Fruit fly (Drosophila melanogaster) whole organism, embryonic: ENCODE results near the gene CG4960.

Source experiments
- Aef1 ChIP-seq: fragments of 200-800 bp; sonication (Bioruptor generic); IDR thresholded peaks from 3 replicates; pipeline ENCODE4 v1.3.6; 2022; ENCODE audit warnings: missing biosample characterization, missing genetic modification characterization
- B-H1 ChIP-seq: fragments of 200-800 bp; sonication (Bioruptor generic); IDR thresholded peaks from 3 replicates; pipeline ENCODE4 v1.3.6; 2022; ENCODE audit warnings: missing biosample characterization, missing genetic modification characterization
- CG13287 ChIP-seq: fragments of 200-800 bp; sonication (Bioruptor generic); IDR thresholded peaks from 2 replicates; pipeline ENCODE4 v1.3.6; 2022; ENCODE audit warnings: missing biosample characterization, missing genetic modification characterization; ENCODE audit not compliant: partially characterized antibody
- CG15269 ChIP-seq: fragments of 200-800 bp; sonication (Bioruptor generic); optimal IDR thresholded peaks from 2 replicates; lab custom pipeline; 2018; ENCODE audit warnings: missing biosample characterization, mild to moderate bottlenecking, missing genetic modification characterization, moderate library complexity
- CG15601 ChIP-seq: fragments of 200-800 bp; sonication (Bioruptor generic); optimal IDR thresholded peaks from 3 replicates; lab custom pipeline; 2019; ENCODE audit warnings: missing biosample characterization, mild to moderate bottlenecking, missing genetic modification characterization, moderate library complexity
- CG17568 ChIP-seq: fragments of 200-800 bp; sonication (Bioruptor generic); optimal IDR thresholded peaks from 2 replicates; lab custom pipeline; 2018; ENCODE audit warnings: missing biosample characterization, mild to moderate bottlenecking, missing genetic modification characterization, moderate library complexity
- CG18476 ChIP-seq: fragments of 200-800 bp; sonication (Bioruptor generic); optimal IDR thresholded peaks from 2 replicates; lab custom pipeline; 2016; ENCODE audit warnings: missing biosample characterization, mild to moderate bottlenecking, missing genetic modification characterization
- CG18619 ChIP-seq: fragments of 200-800 bp; sonication (Bioruptor generic); optimal IDR thresholded peaks from 3 replicates; lab custom pipeline; 2017; ENCODE audit warnings: missing biosample characterization, mild to moderate bottlenecking, missing genetic modification characterization
- CG2199 ChIP-seq: fragments of 200-800 bp; sonication (Bioruptor generic); IDR thresholded peaks from 3 replicates; pipeline ENCODE4 v1.3.6; 2022; ENCODE audit warnings: missing biosample characterization, missing genetic modification characterization
- CG30020 ChIP-seq: fragments of 200-800 bp; optimal IDR thresholded peaks from 2 replicates; lab custom pipeline; 2019; ENCODE audit warnings: missing biosample characterization, mild to moderate bottlenecking, missing genetic modification characterization, moderate library complexity
- CG31224 ChIP-seq: fragments of 200-800 bp; sonication (Bioruptor generic); IDR thresholded peaks from 2 replicates; pipeline ENCODE4 v1.3.6; 2022; ENCODE audit warnings: missing biosample characterization, missing genetic modification characterization
- CG31441 ChIP-seq: fragments of 200-800 bp; sonication (Bioruptor generic); IDR thresholded peaks from 2 replicates; pipeline ENCODE4 v1.3.6; 2022; ENCODE audit warnings: missing biosample characterization, missing genetic modification characterization
- CG3163 ChIP-seq: fragments of 200-800 bp; sonication (Bioruptor generic); optimal IDR thresholded peaks from 3 replicates; lab custom pipeline; 2016; ENCODE audit warnings: missing biosample characterization, missing genetic modification characterization
- CG3726 ChIP-seq: fragments of 200-800 bp; sonication (Bioruptor generic); IDR thresholded peaks from 3 replicates; pipeline ENCODE4, ENCODE4 v1.3.6; 2022; ENCODE audit warnings: missing biosample characterization, missing genetic modification characterization
- CG7271 ChIP-seq: fragments of 200-800 bp; sonication (Bioruptor generic); optimal IDR thresholded peaks from 2 replicates; lab custom pipeline; 2018; ENCODE audit warnings: missing biosample characterization, mild to moderate bottlenecking, missing genetic modification characterization, moderate library complexity
- CG8290 ChIP-seq, 3 experiments: fragments of 200-800 bp; sonication (Bioruptor generic); optimal IDR thresholded peaks; 2 replicates each; lab custom pipeline; 2016 to 2019; ENCODE audit warnings: missing biosample characterization in 3 of 3, missing genetic modification characterization in 3 of 3, mild to moderate bottlenecking in 2 of 3, moderate library complexity in 1 of 3
- CG9215 ChIP-seq: fragments of 200-800 bp; sonication (Bioruptor generic); IDR thresholded peaks from 2 replicates; pipeline ENCODE4 v1.3.6; 2022; ENCODE audit warnings: missing biosample characterization, missing genetic modification characterization
- CG9817 ChIP-seq: fragments of 200-800 bp; sonication (Bioruptor generic); optimal IDR thresholded peaks from 2 replicates; lab custom pipeline; 2018; ENCODE audit warnings: missing biosample characterization, mild to moderate bottlenecking, missing genetic modification characterization, moderate library complexity
- CG9932 ChIP-seq: fragments of 200-800 bp; sonication (Bioruptor generic); IDR thresholded peaks from 2 replicates; pipeline ENCODE4 v1.3.6; 2022; ENCODE audit warnings: missing biosample characterization, missing genetic modification characterization
- Camta ChIP-seq: fragments of 200-800 bp; sonication (Bioruptor generic); optimal IDR thresholded peaks from 2 replicates; lab custom pipeline; 2016; ENCODE audit warnings: missing biosample characterization, missing genetic modification characterization
- ERR ChIP-seq: fragments of 200-800 bp; sonication (Bioruptor generic); optimal IDR thresholded peaks from 2 replicates; lab custom pipeline; 2016; ENCODE audit warnings: missing biosample characterization, missing genetic modification characterization
- Eip74EF ChIP-seq, 2 experiments: fragments of 200-800 bp in 1 of 2; fragments of >200 bp in 1 of 2; sonication (Bioruptor generic) in 1 of 2; optimal IDR thresholded peaks; 2 replicates each; lab custom pipeline; 2017 to 2019; ENCODE audit warnings: missing biosample characterization in 2 of 2, missing genetic modification characterization in 2 of 2, mild to moderate bottlenecking in 1 of 2, moderate library complexity in 1 of 2
- Ets65A ChIP-seq: fragments of 200-800 bp; sonication (Bioruptor generic); peaks from one replicate; lab custom pipeline; 2016; ENCODE audit warnings: missing biosample characterization, missing genetic modification characterization
- Jarid2 ChIP-seq: fragments of 200-800 bp; sonication (Bioruptor generic); optimal IDR thresholded peaks from 3 replicates; lab custom pipeline; 2017; ENCODE audit warnings: mild to moderate bottlenecking, missing biosample characterization, missing genetic modification reagents, missing genetic modification characterization
- Meics ChIP-seq: fragments of 200-800 bp; sonication (Bioruptor generic); optimal IDR thresholded peaks from 2 replicates; lab custom pipeline; 2017; ENCODE audit warnings: missing biosample characterization, mild to moderate bottlenecking, missing genetic modification characterization
- Neu2 ChIP-seq: fragments of 200-800 bp; sonication (Bioruptor generic); optimal IDR thresholded peaks from 3 replicates; lab custom pipeline; 2016; ENCODE audit warnings: missing biosample characterization, missing genetic modification characterization, borderline replicate concordance
- Taf1 ChIP-seq: fragments of 200-800 bp; sonication (Bioruptor generic); IDR thresholded peaks from 2 replicates; pipeline ENCODE4 v1.3.6; 2022; ENCODE audit warnings: missing biosample characterization, missing genetic modification characterization
- Tbp ChIP-seq: fragments of >200 bp; optimal IDR thresholded peaks from 2 replicates; lab custom pipeline; 2018; ENCODE audit warnings: missing biosample characterization, missing genetic modification characterization
- Xrp1 ChIP-seq: fragments of 200-800 bp; sonication (Bioruptor generic); IDR thresholded peaks from 2 replicates; pipeline ENCODE4 v1.3.6; 2022; ENCODE audit warnings: missing biosample characterization, missing genetic modification characterization
- aop ChIP-seq: fragments of 200-800 bp; sonication (Bioruptor generic); IDR thresholded peaks from 2 replicates; pipeline ENCODE4 v1.3.6; 2022; ENCODE audit warnings: missing biosample characterization, missing genetic modification characterization
- corto ChIP-seq: fragments of 200-800 bp; sonication (Bioruptor generic); optimal IDR thresholded peaks from 2 replicates; lab custom pipeline; 2016; ENCODE audit warnings: missing biosample characterization, mild to moderate bottlenecking, missing genetic modification characterization, moderate library complexity
- croc ChIP-seq: fragments of 200-800 bp; sonication (Bioruptor generic); conservative IDR thresholded peaks from 3 replicates; pipeline ENCODE4 v1.3.6; 2022; ENCODE audit warnings: missing biosample characterization, missing genetic modification characterization
- dimm ChIP-seq: fragments of 200-800 bp; sonication (Bioruptor generic); IDR thresholded peaks from 2 replicates; pipeline ENCODE4 v1.3.6; 2022; ENCODE audit warnings: missing biosample characterization, missing genetic modification characterization
- emc ChIP-seq: fragments of 200-800 bp; sonication (Bioruptor generic); optimal IDR thresholded peaks from 2 replicates; lab custom pipeline; 2016; ENCODE audit warnings: missing biosample characterization, missing genetic modification characterization
- esg ChIP-seq: fragments of 200-800 bp; sonication (Bioruptor generic); conservative IDR thresholded peaks from 2 replicates; pipeline ENCODE4 v1.3.6; 2022; ENCODE audit warnings: missing biosample characterization, missing genetic modification characterization
- fd96Cb ChIP-seq: fragments of 200-800 bp; sonication (Bioruptor generic); optimal IDR thresholded peaks from 2 replicates; lab custom pipeline; 2018; ENCODE audit warnings: missing biosample characterization, mild to moderate bottlenecking, missing genetic modification characterization, moderate library complexity
- hkb ChIP-seq, 2 experiments: fragments of 200-800 bp in 1 of 2; fragments of >200 bp in 1 of 2; sonication (Bioruptor generic) in 1 of 2; IDR thresholded peaks in 1 of 2; optimal IDR thresholded peaks in 1 of 2; 2 replicates each; pipeline versions ENCODE4 v1.3.6 to Lab custom; 2017 to 2022; ENCODE audit warnings: missing biosample characterization in 1 of 2, missing genetic modification characterization in 1 of 2
- nerfin-2 ChIP-seq: fragments of 200-800 bp; sonication (Bioruptor generic); IDR thresholded peaks from 2 replicates; pipeline ENCODE4 v1.3.6; 2022; ENCODE audit warnings: missing biosample characterization, missing genetic modification characterization; ENCODE audit not compliant: partially characterized antibody
- nmo ChIP-seq: fragments of 200-800 bp; sonication (Bioruptor generic); optimal IDR thresholded peaks from 2 replicates; lab custom pipeline; 2018; ENCODE audit warnings: missing biosample characterization, mild to moderate bottlenecking, missing genetic modification characterization, moderate library complexity
- phol ChIP-seq: fragments of 200-800 bp; sonication (Bioruptor generic); optimal IDR thresholded peaks from 3 replicates; lab custom pipeline; 2018; ENCODE audit warnings: missing biosample characterization, mild to moderate bottlenecking, missing genetic modification characterization, moderate library complexity
- run ChIP-seq: fragments of 200-800 bp; sonication (Bioruptor generic); optimal IDR thresholded peaks from 3 replicates; lab custom pipeline; 2018; ENCODE audit warnings: missing biosample characterization, mild to moderate bottlenecking, missing genetic modification characterization
- sima ChIP-seq: fragments of 200-800 bp; sonication (Bioruptor generic); optimal IDR thresholded peaks from 2 replicates; lab custom pipeline; 2016; ENCODE audit warnings: missing biosample characterization, missing genetic modification characterization
- sisA ChIP-seq: fragments of 200-800 bp; sonication (Bioruptor generic); IDR thresholded peaks from 2 replicates; pipeline ENCODE4 v1.3.6; 2022; ENCODE audit warnings: missing biosample characterization, missing genetic modification characterization
- tap ChIP-seq: fragments of 200-800 bp; optimal IDR thresholded peaks from 3 replicates; lab custom pipeline; 2019; ENCODE audit warnings: missing biosample characterization, mild to moderate bottlenecking, missing genetic modification characterization, moderate library complexity
- tio ChIP-seq: fragments of 200-800 bp; sonication (Bioruptor generic); optimal IDR thresholded peaks from 2 replicates; lab custom pipeline; 2017; ENCODE audit warnings: missing biosample characterization, missing genetic modification characterization, inconsistent platforms
- ttk ChIP-seq: fragments of 200-800 bp; sonication (Bioruptor generic); IDR thresholded peaks from 2 replicates; pipeline ENCODE4 v2.1.2; 2022; ENCODE audit warnings: missing biosample characterization, missing genetic modification characterization
- unpg ChIP-seq: fragments of 200-800 bp; sonication (Bioruptor generic); optimal IDR thresholded peaks from 3 replicates; lab custom pipeline; 2018; ENCODE audit warnings: missing biosample characterization, mild to moderate bottlenecking, missing genetic modification characterization, moderate library complexity
- vnd ChIP-seq: fragments of 200-800 bp; sonication (Bioruptor generic); IDR thresholded peaks from 3 replicates; pipeline ENCODE4 v1.3.6; 2022; ENCODE audit warnings: missing biosample characterization, missing genetic modification characterization; ENCODE audit not compliant: partially characterized antibody
- zen ChIP-seq: fragments of 200-800 bp; sonication (Bioruptor generic); optimal IDR thresholded peaks from 3 replicates; lab custom pipeline; 2018; ENCODE audit warnings: missing biosample characterization, mild to moderate bottlenecking, missing genetic modification characterization, moderate library complexity

CG4960 gene

dm6 chr3R:25754844-25755429, 32.2 kb downstream of the CG4960 start (continued):
- no peak for TF ChIP-seq CG2199 (GFP tag; lab: Robert Waterston, UW)
- peak; percentile 51 for TF ChIP-seq Ets65A (GFP tag; lab: Kevin White, UChicago)
- TF ChIP-seq CG7271 (tag; lab: Kevin White, UChicago): no peak
- no peak for TF ChIP-seq aop
- TF ChIP-seq corto: no peak
- no peak for TF ChIP-seq tap (tag; lab: Kevin White, UChicago)
- TF ChIP-seq CG31224 (GFP tag; lab: Robert Waterston, UW): 0 out of 2 replicates have a peak, but pooled peaks have one; percentile 15
- TF ChIP-seq phol (tag; lab: Kevin White, UChicago): peak; percentile 44
- TF ChIP-seq nmo (GFP tag; lab: Kevin White, UChicago): peak; percentile 64
- TF ChIP-seq sima (GFP tag; lab: Kevin White, UChicago): no peak
- TF ChIP-seq CG18476 (GFP tag; lab: Kevin White, UChicago): no peak
- TF ChIP-seq fd96Cb (tag; lab: Kevin White, UChicago): peak; percentile 59
- TF ChIP-seq hkb (optimal IDR thresholded peaks at IDR 0.05; lab: Kevin White, UChicago): no peak
- TF ChIP-seq hkb (GFP tag; IDR thresholded peaks at IDR 0.05; lab: Robert Waterston, UW): no peak
- no peak for TF ChIP-seq emc
- no peak for TF ChIP-seq CG3163 (GFP tag; lab: Kevin White, UChicago)
- TF ChIP-seq CG15601: no peak
- TF ChIP-seq run (tag; lab: Kevin White, UChicago): no peak
- no peak; the same call in 1 of the 2 replicates for TF ChIP-seq sisA
- TF ChIP-seq CG30020 (tag; lab: Kevin White, UChicago): no peak
- TF ChIP-seq CG9932 (GFP tag; lab: Robert Waterston, UW): no peak
- TF ChIP-seq Jarid2 (GFP tag; lab: Kevin White, UChicago): no peak
- TF ChIP-seq dimm (GFP tag; lab: Robert Waterston, UW): no peak
- TF ChIP-seq Eip74EF (GFP tag; optimal IDR thresholded peaks at IDR 0.05; lab: Kevin White, UChicago): no peak
- no peak for TF ChIP-seq Camta (GFP tag; lab: Kevin White, UChicago)
- no peak for TF ChIP-seq unpg (GFP tag; lab: Kevin White, UChicago)
- peak; percentile 50 for TF ChIP-seq Meics (GFP tag; lab: Kevin White, UChicago)
- no peak for TF ChIP-seq nerfin-2
- TF ChIP-seq Aef1 (GFP tag; lab: Robert Waterston, UW): no peak
- no peak for TF ChIP-seq vnd (GFP tag; lab: Robert Waterston, UW)
- TF ChIP-seq Tbp (GFP tag; lab: Kevin White, UChicago): no peak
- TF ChIP-seq Taf1 (GFP tag; lab: Robert Waterston, UW): no peak
- TF ChIP-seq ttk (GFP tag; lab: Robert Waterston, UW): 0 out of 2 replicates have a peak, but pooled peaks have one; percentile 7
- peak; percentile 61 for TF ChIP-seq B-H1 (GFP tag; lab: Robert Waterston, UW)
- no peak for TF ChIP-seq CG8290 (GFP tag; optimal IDR thresholded peaks at IDR 0.05; lab: Kevin White, UChicago)
- TF ChIP-seq CG8290 (tag; optimal IDR thresholded peaks at IDR 0.05; lab: Kevin White, UChicago): no peak
- peak; percentile 2 for TF ChIP-seq tio (GFP tag; lab: Kevin White, UChicago)
- TF ChIP-seq ERR (GFP tag; lab: Kevin White, UChicago): no peak
- TF ChIP-seq CG17568 (GFP tag; lab: Kevin White, UChicago): no peak
- TF ChIP-seq Neu2 (GFP tag; lab: Kevin White, UChicago): no peak
- TF ChIP-seq Xrp1 (GFP tag; lab: Robert Waterston, UW): peak; percentile 57
- peak; percentile 79 for TF ChIP-seq zen (tag; lab: Kevin White, UChicago)
- TF ChIP-seq esg (GFP tag; lab: Robert Waterston, UW): 0 out of 2 replicates have a peak, but pooled peaks have one; percentile 26
- TF ChIP-seq CG15269 (tag; lab: Kevin White, UChicago): peak; percentile 13
- no peak for TF ChIP-seq croc (GFP tag; lab: Robert Waterston, UW)
- TF ChIP-seq CG31441 (GFP tag; lab: Robert Waterston, UW): peak; percentile 63
- TF ChIP-seq CG9215 (GFP tag; lab: Robert Waterston, UW): peak; percentile 49
- no peak for TF ChIP-seq CG13287
- no peak for TF ChIP-seq CG18619 (GFP tag; lab: Kevin White, UChicago)
- no peak for TF ChIP-seq CG9817 (tag; lab: Kevin White, UChicago)
- no peak for TF ChIP-seq CG3726 (GFP tag; lab: Robert Waterston, UW)
